Fruit fly (Drosophila melanogaster) S2 (cell line): ENCODE measurements around the gene MME1.

ENCODE experiments used
- CG8478 ChIP-seq: fragments of >200 bp; optimal IDR thresholded peaks from 2 replicates; lab custom pipeline; 2018
- CTCF ChIP-seq, 2 experiments: fragments of >200 bp; optimal IDR thresholded peaks; 2 replicates each; lab custom pipeline; 2018

- TF ChIP-seq CG8478 (lab: Kevin White, UChicago) (no peak), CTCF (optimal IDR thresholded peaks at IDR 0.05; lab: Kevin White, UChicago) (no peak)
These were observed 14.2 kb upstream of the MME1 start, which contains the start of gene CG43322 for dm6 chr2L:7013157-7013556.
